Fruit fly (Drosophila melanogaster): ENCODE data around the gene CG4768.

CG4768 gene

DNA sequence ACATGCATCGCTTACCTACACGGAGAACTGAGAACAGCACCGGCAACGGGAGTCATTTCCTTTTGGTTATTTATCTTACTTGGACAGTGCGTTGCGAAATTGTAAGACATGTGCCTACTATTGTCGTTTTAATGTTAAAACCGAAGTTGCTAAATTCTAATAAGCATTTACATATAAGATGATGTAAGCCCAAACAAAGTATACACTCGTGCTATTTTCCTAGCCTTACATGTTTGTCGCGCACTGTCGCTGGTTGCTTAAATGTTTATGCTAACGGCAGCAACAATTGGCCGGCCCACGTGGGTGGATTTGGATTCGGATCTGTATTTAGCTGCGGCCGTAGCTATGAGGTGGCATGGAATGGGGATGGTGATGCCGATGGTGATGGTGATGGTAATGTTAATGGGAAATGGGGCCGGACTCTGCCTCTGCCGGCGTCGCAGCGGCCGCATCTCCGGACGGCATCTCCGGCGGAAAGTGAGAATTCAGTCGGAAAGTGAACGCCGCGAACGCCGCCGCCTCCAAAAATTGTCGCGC is 19.4 kb downstream of the CG4768 start, which contains the start of gene CG4829 (continued):
- TF ChIP-seq BEAF-32 (GFP tag; optimal IDR thresholded peaks at IDR 0.05) (no peak), CG2116 (GFP tag; optimal IDR thresholded peaks at IDR 0.05) (peak; percentile 22), Abd-B (GFP tag; optimal IDR thresholded peaks at IDR 0.05) (peak; percentile 69), z (GFP tag; IDR thresholded peaks at IDR 0.05) (0 out of 3 replicates have a peak, but pooled peaks have one; percentile 30), Hmr (GFP tag; optimal IDR thresholded peaks at IDR 0.05) (peak; percentile 83)

DNA sequence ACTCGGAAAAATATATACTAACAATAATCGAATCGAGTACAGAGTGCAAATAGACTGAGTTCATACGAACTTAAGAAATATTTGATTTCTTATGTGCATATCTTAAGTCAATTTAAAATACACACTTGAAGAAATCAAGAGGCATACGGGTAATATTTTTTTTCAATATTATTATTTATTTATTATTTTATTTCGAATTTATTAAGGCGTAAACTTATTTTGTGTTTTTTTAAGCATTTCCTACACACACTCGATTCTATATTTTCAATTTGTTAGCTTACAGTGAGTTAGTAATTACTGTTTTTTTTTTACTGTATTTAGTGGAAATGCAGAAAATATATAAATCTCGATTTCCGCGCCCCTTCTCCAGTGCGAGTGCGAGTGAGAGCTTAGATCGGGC is 21.3 kb downstream of the CG4768 start:
- TF ChIP-seq dysf (GFP tag; IDR thresholded peaks at IDR 0.05) (peak; percentile 41; the same call in 1 of the 3 replicates), CG4820 (GFP tag; optimal IDR thresholded peaks at IDR 0.05) (no peak), CG6791 (GFP tag; IDR thresholded peaks at IDR 0.05; ENCODE audit: partially characterized antibody) (no peak), row (GFP tag; IDR thresholded peaks at IDR 0.05) (peak; percentile 52), CG2120 (GFP tag; optimal IDR thresholded peaks at IDR 0.05) (no peak), CG15601 (tag; optimal IDR thresholded peaks at IDR 0.05) (no peak), Dp (GFP tag; optimal IDR thresholded peaks at IDR 0.05) (no peak), grn (GFP tag; optimal IDR thresholded peaks at IDR 0.05) (no peak), pho (GFP tag; optimal IDR thresholded peaks at IDR 0.05) (no peak), sr (GFP tag; IDR thresholded peaks at IDR 0.05) (no peak), tll (GFP tag; optimal IDR thresholded peaks at IDR 0.05) (no peak), esg (GFP tag; conservative IDR thresholded peaks at IDR 0.05) (no peak), CG6854 (GFP tag; optimal IDR thresholded peaks at IDR 0.05) (no peak), mam (GFP tag; optimal IDR thresholded peaks at IDR 0.05) (no peak), CG14014 (GFP tag; IDR thresholded peaks at IDR 0.05) (no peak), Eip74EF (GFP tag; optimal IDR thresholded peaks at IDR 0.05) (no peak), ham (GFP tag; IDR thresholded peaks at IDR 0.05) (no peak), CG7556 (GFP tag; optimal IDR thresholded peaks at IDR 0.05) (peak; percentile 17), CG3407 (GFP tag; optimal IDR thresholded peaks at IDR 0.05) (no peak), CG4730 (GFP tag; IDR thresholded peaks at IDR 0.05) (no peak), org-1 (GFP tag; optimal IDR thresholded peaks at IDR 0.05) (no peak), Taf1 (GFP tag; IDR thresholded peaks at IDR 0.05) (no peak), CG17385 (GFP tag; optimal IDR thresholded peaks at IDR 0.05) (peak; percentile 21), CG17829 (tag; optimal IDR thresholded peaks at IDR 0.05) (no peak), CHES-1-like (GFP tag; optimal IDR thresholded peaks at IDR 0.05) (no peak), corto (GFP tag; optimal IDR thresholded peaks at IDR 0.05) (no peak), CG4854 (GFP tag; optimal IDR thresholded peaks at IDR 0.05) (no peak), CG17361 (GFP tag; IDR thresholded peaks at IDR 0.05) (peak; percentile 48; the same call in 2 of the 3 replicates), CG11456 (GFP tag; IDR thresholded peaks at IDR 0.05) (0 out of 3 replicates have a peak, but pooled peaks have one; percentile 50), CG6683 (GFP tag; optimal IDR thresholded peaks at IDR 0.05) (no peak), gro (GFP tag; optimal IDR thresholded peaks at IDR 0.05) (no peak), CG31441 (GFP tag; IDR thresholded peaks at IDR 0.05) (peak; percentile 46; the same call in 1 of the 2 replicates), ac (GFP tag; optimal IDR thresholded peaks at IDR 0.05) (no peak), Myb (GFP tag; optimal IDR thresholded peaks at IDR 0.05) (no peak), gsb (GFP tag; IDR thresholded peaks at IDR 0.05) (no peak), cg (GFP tag; optimal IDR thresholded peaks at IDR 0.05) (no peak), Gug (GFP tag; IDR thresholded peaks at IDR 0.05) (no peak), ewg (GFP tag; optimal IDR thresholded peaks at IDR 0.05) (no peak), CG13424 (tag; optimal IDR thresholded peaks at IDR 0.05) (peak; percentile 36), CG18262 (tag; optimal IDR thresholded peaks at IDR 0.05) (peak; percentile 37), tna (GFP tag; IDR thresholded peaks at IDR 0.05; ENCODE audit: partially characterized antibody) (no peak), CG2875 (GFP tag; optimal IDR thresholded peaks at IDR 0.05) (no peak), Dad (GFP tag; optimal IDR thresholded peaks at IDR 0.05) (no peak), chinmo (GFP tag; IDR thresholded peaks at IDR 0.05; ENCODE audit: partially characterized antibody) (no peak)

Data from whole organism, embryonic.